Fruit fly (Drosophila melanogaster) whole organism, embryonic: ENCODE results near the gene Gdh.

Experiments used
- CG10959 ChIP-seq: fragments of 200-800 bp; sonication (Bioruptor generic); IDR thresholded peaks from 2 replicates; pipeline ENCODE4 v1.3.6; 2022; ENCODE audit warnings: missing biosample characterization, missing genetic modification characterization
- CG11398 ChIP-seq: fragments of 200-800 bp; sonication (Bioruptor generic); optimal IDR thresholded peaks from 2 replicates; lab custom pipeline; 2016; ENCODE audit warnings: missing biosample characterization, missing genetic modification characterization
- CG12299 ChIP-seq: fragments of 200-800 bp; sonication (Bioruptor generic); optimal IDR thresholded peaks from 2 replicates; lab custom pipeline; 2018; ENCODE audit warnings: missing biosample characterization, mild to moderate bottlenecking, missing genetic modification characterization
- CG1233 ChIP-seq: fragments of 200-800 bp; sonication (Bioruptor generic); optimal IDR thresholded peaks from 4 replicates; lab custom pipeline; 2018; ENCODE audit warnings: missing biosample characterization, mild to moderate bottlenecking, missing genetic modification characterization
- CG13894 ChIP-seq: fragments of 200-800 bp; sonication (Bioruptor generic); optimal IDR thresholded peaks from 3 replicates; lab custom pipeline; 2018; ENCODE audit warnings: missing biosample characterization, mild to moderate bottlenecking, missing genetic modification characterization, moderate library complexity
- CG15601 ChIP-seq: fragments of 200-800 bp; sonication (Bioruptor generic); optimal IDR thresholded peaks from 3 replicates; lab custom pipeline; 2019; ENCODE audit warnings: missing biosample characterization, mild to moderate bottlenecking, missing genetic modification characterization, moderate library complexity
- CG17328 ChIP-seq: fragments of 200-800 bp; sonication (Bioruptor generic); IDR thresholded peaks from 2 replicates; pipeline ENCODE4 v1.3.6; 2022; ENCODE audit warnings: missing biosample characterization, missing genetic modification characterization
- CG17385 ChIP-seq: fragments of 200-800 bp; sonication (Bioruptor generic); optimal IDR thresholded peaks from 3 replicates; lab custom pipeline; 2018; ENCODE audit warnings: missing biosample characterization, mild to moderate bottlenecking, missing genetic modification characterization
- CG17612 ChIP-seq: fragments of 200-800 bp; sonication (Bioruptor generic); IDR thresholded peaks from 2 replicates; pipeline ENCODE4 v1.3.6; 2022; ENCODE audit warnings: missing biosample characterization, missing genetic modification characterization
- CG17912 ChIP-seq: fragments of 200-800 bp; sonication (Bioruptor generic); optimal IDR thresholded peaks from 2 replicates; lab custom pipeline; 2018; ENCODE audit warnings: missing biosample characterization, mild to moderate bottlenecking, missing genetic modification characterization
- CG2120 ChIP-seq: fragments of 200-800 bp; sonication (Bioruptor generic); optimal IDR thresholded peaks from 3 replicates; lab custom pipeline; 2016; ENCODE audit warnings: missing biosample characterization, missing genetic modification characterization
- CG30403 ChIP-seq: fragments of 200-800 bp; sonication (Bioruptor generic); optimal IDR thresholded peaks from 3 replicates; lab custom pipeline; 2016; ENCODE audit warnings: missing biosample characterization, missing genetic modification characterization
- CG7372 ChIP-seq: fragments of 200-800 bp; sonication (Bioruptor generic); IDR thresholded peaks from 2 replicates; pipeline ENCODE4 v1.3.6; 2022; ENCODE audit warnings: missing biosample characterization, missing genetic modification characterization
- CG8765 ChIP-seq: fragments of 200-800 bp; sonication (Bioruptor generic); IDR thresholded peaks from 2 replicates; pipeline ENCODE4 v1.3.6; 2022; ENCODE audit warnings: missing biosample characterization, missing genetic modification characterization
- CG9876 ChIP-seq: fragments of 200-800 bp; sonication (Bioruptor generic); optimal IDR thresholded peaks from 2 replicates; lab custom pipeline; 2016; ENCODE audit warnings: missing biosample characterization, missing genetic modification characterization
- CTCF ChIP-seq: fragments of 200-800 bp; sonication (Bioruptor generic); optimal IDR thresholded peaks from 2 replicates; lab custom pipeline; 2017; ENCODE audit warnings: missing biosample characterization, mild to moderate bottlenecking, missing genetic modification characterization, moderate library complexity
- Doc3 ChIP-seq: fragments of 200-800 bp; sonication (Bioruptor generic); IDR thresholded peaks from 3 replicates; pipeline ENCODE4 v1.3.6; 2022; ENCODE audit warnings: missing biosample characterization, missing genetic modification characterization; ENCODE audit not compliant: partially characterized antibody
- ERR ChIP-seq: fragments of 200-800 bp; sonication (Bioruptor generic); optimal IDR thresholded peaks from 2 replicates; lab custom pipeline; 2016; ENCODE audit warnings: missing biosample characterization, missing genetic modification characterization
- HLH3B ChIP-seq: fragments of 200-800 bp; sonication (Bioruptor generic); IDR thresholded peaks from 2 replicates; pipeline ENCODE4 v1.3.6; 2022; ENCODE audit warnings: missing biosample characterization, missing genetic modification characterization
- HLH54F ChIP-seq: fragments of 200-800 bp; sonication (Bioruptor generic); optimal IDR thresholded peaks from 3 replicates; lab custom pipeline; 2016; ENCODE audit warnings: missing biosample characterization, missing genetic modification characterization
- Jarid2 ChIP-seq: fragments of 200-800 bp; sonication (Bioruptor generic); optimal IDR thresholded peaks from 3 replicates; lab custom pipeline; 2017; ENCODE audit warnings: mild to moderate bottlenecking, missing biosample characterization, missing genetic modification reagents, missing genetic modification characterization
- Myb ChIP-seq: fragments of 200-800 bp; sonication (Bioruptor generic); optimal IDR thresholded peaks from 2 replicates; lab custom pipeline; 2016; ENCODE audit warnings: missing biosample characterization, missing genetic modification characterization
- Neu2 ChIP-seq: fragments of 200-800 bp; sonication (Bioruptor generic); optimal IDR thresholded peaks from 3 replicates; lab custom pipeline; 2016; ENCODE audit warnings: missing biosample characterization, missing genetic modification characterization, borderline replicate concordance
- Nf-YC ChIP-seq: fragments of 200-800 bp; optimal IDR thresholded peaks from 3 replicates; lab custom pipeline; 2019; ENCODE audit warnings: missing biosample characterization, mild to moderate bottlenecking, missing genetic modification characterization, moderate library complexity
- Opbp ChIP-seq: fragments of 200-800 bp; sonication (Bioruptor generic); IDR thresholded peaks from 3 replicates; pipeline ENCODE4 v1.3.6; 2022; ENCODE audit warnings: missing biosample characterization, missing genetic modification characterization; ENCODE audit not compliant: partially characterized antibody
- Rx ChIP-seq: fragments of 200-800 bp; sonication (Bioruptor generic); IDR thresholded peaks from 2 replicates; pipeline ENCODE4 v1.3.6; 2022; ENCODE audit warnings: missing biosample characterization, missing genetic modification characterization
- Scr ChIP-seq: fragments of 200-800 bp; sonication (Bioruptor generic); IDR thresholded peaks from 2 replicates; pipeline ENCODE4 v1.3.6; 2022; ENCODE audit warnings: missing biosample characterization, missing genetic modification characterization; ENCODE audit not compliant: partially characterized antibody
- Sin3A ChIP-seq: fragments of >200 bp; optimal IDR thresholded peaks from 2 replicates; lab custom pipeline; 2018
- Tbp ChIP-seq: fragments of >200 bp; optimal IDR thresholded peaks from 2 replicates; lab custom pipeline; 2018; ENCODE audit warnings: missing biosample characterization, missing genetic modification characterization
- bab2 ChIP-seq: fragments of 200-800 bp; sonication (Bioruptor generic); optimal IDR thresholded peaks from 2 replicates; lab custom pipeline; 2016; ENCODE audit warnings: missing biosample characterization, missing genetic modification characterization
- btn ChIP-seq: fragments of 200-800 bp; sonication (Bioruptor generic); optimal IDR thresholded peaks from 2 replicates; lab custom pipeline; 2016; ENCODE audit warnings: missing biosample characterization, missing genetic modification characterization
- caup ChIP-seq: fragments of 200-800 bp; sonication (Bioruptor generic); optimal IDR thresholded peaks from 3 replicates; lab custom pipeline; 2017; ENCODE audit warnings: missing biosample characterization, mild to moderate bottlenecking, missing genetic modification characterization, moderate library complexity; ENCODE audit not compliant: severe bottlenecking
- ci ChIP-seq: fragments of 200-800 bp; sonication (Bioruptor generic); IDR thresholded peaks from 3 replicates; pipeline ENCODE4 v1.3.6; 2022; ENCODE audit warnings: missing biosample characterization, missing genetic modification characterization
- exex ChIP-seq: fragments of 200-800 bp; sonication (Bioruptor generic); optimal IDR thresholded peaks from 4 replicates; lab custom pipeline; 2018; ENCODE audit warnings: missing biosample characterization, mild to moderate bottlenecking, missing genetic modification characterization, moderate library complexity
- fd102C ChIP-seq: fragments of 200-800 bp; sonication (Bioruptor generic); optimal IDR thresholded peaks from 2 replicates; lab custom pipeline; 2018; ENCODE audit warnings: missing biosample characterization, mild to moderate bottlenecking, missing genetic modification characterization, moderate library complexity
- gcm ChIP-seq: fragments of 200-800 bp; sonication (Bioruptor generic); optimal IDR thresholded peaks from 2 replicates; lab custom pipeline; 2019; ENCODE audit warnings: missing biosample characterization, mild to moderate bottlenecking, missing genetic modification characterization, moderate library complexity
- grau ChIP-seq: fragments of 200-800 bp; optimal IDR thresholded peaks from 3 replicates; lab custom pipeline; 2019; ENCODE audit warnings: missing biosample characterization, mild to moderate bottlenecking, missing genetic modification characterization, moderate library complexity
- gt ChIP-seq: fragments of 200-800 bp; sonication (Bioruptor generic); IDR thresholded peaks from 2 replicates; pipeline ENCODE4 v1.3.6; 2022; ENCODE audit warnings: missing biosample characterization, missing genetic modification characterization
- ham ChIP-seq: fragments of 200-800 bp; sonication (Bioruptor generic); IDR thresholded peaks from 2 replicates; pipeline ENCODE4 v1.3.6; 2022; ENCODE audit warnings: missing biosample characterization, missing genetic modification characterization
- jigr1 ChIP-seq: fragments of 200-800 bp; sonication (Bioruptor generic); IDR thresholded peaks from 3 replicates; pipeline ENCODE4 v1.3.6; 2022; ENCODE audit warnings: missing biosample characterization, missing genetic modification characterization
- lov ChIP-seq, 2 experiments: fragments of 200-800 bp in 1 of 2; fragments of >200 bp in 1 of 2; sonication (Bioruptor generic) in 1 of 2; IDR thresholded peaks in 1 of 2; optimal IDR thresholded peaks in 1 of 2; 2 replicates in 1 of 2; 3 replicates in 1 of 2; pipeline versions ENCODE4 v1.3.6 to Lab custom; 2017 to 2022; ENCODE audit warnings: missing biosample characterization in 1 of 2, missing genetic modification characterization in 1 of 2
- pan ChIP-seq, 4 experiments: fragments of >200 bp in 3 of 4; fragments of 200-800 bp in 1 of 4; sonication (Bioruptor generic) in 1 of 4; optimal IDR thresholded peaks in 3 of 4; IDR thresholded peaks in 1 of 4; 2 replicates each; pipeline versions ENCODE4 v1.3.6 to Lab custom; 2017 to 2022; ENCODE audit warnings: missing biosample characterization in 2 of 4, missing genetic modification characterization in 2 of 4, mixed read lengths in 1 of 4
- seq ChIP-seq: fragments of 200-800 bp; sonication (Bioruptor generic); IDR thresholded peaks from 2 replicates; pipeline ENCODE4 v1.3.6; 2022; ENCODE audit warnings: missing biosample characterization, missing genetic modification characterization
- toy ChIP-seq: fragments of 200-800 bp; sonication (Bioruptor generic); IDR thresholded peaks from 2 replicates; pipeline ENCODE4 v1.3.6; 2022; ENCODE audit warnings: missing biosample characterization, missing genetic modification characterization
- trem ChIP-seq: fragments of 200-800 bp; optimal IDR thresholded peaks from 3 replicates; lab custom pipeline; 2019; ENCODE audit warnings: missing biosample characterization, mild to moderate bottlenecking, missing genetic modification characterization, moderate library complexity
- vnd ChIP-seq: fragments of 200-800 bp; sonication (Bioruptor generic); IDR thresholded peaks from 3 replicates; pipeline ENCODE4 v1.3.6; 2022; ENCODE audit warnings: missing biosample characterization, missing genetic modification characterization; ENCODE audit not compliant: partially characterized antibody

The Gdh gene

dm6 chr3R:23933684-23934575 is 9.0 kb downstream of the Gdh start, which contains the start of gene CG5854 (continued):
- TF ChIP-seq seq (peak; percentile 47; the same call in 1 of the 2 replicates), HLH3B (peak; percentile 79; the same call in 1 of the 2 replicates), CG17385 (GFP tag; lab: Kevin White, UChicago) (peak; percentile 89), CG11398 (GFP tag; lab: Kevin White, UChicago) (peak; percentile 34), jigr1 (GFP tag; lab: Robert Waterston, UW) (no peak), ci (GFP tag; lab: Robert Waterston, UW) (peak; percentile 92), CG30403 (peak; percentile 70), caup (GFP tag; lab: Kevin White, UChicago) (peak; percentile 70), gt (peak; percentile 41; the same call in 1 of the 2 replicates), Doc3 (no peak), gcm (GFP tag; lab: Kevin White, UChicago) (peak; percentile 74), CTCF (GFP tag; lab: Kevin White, UChicago) (no peak)

DNA sequence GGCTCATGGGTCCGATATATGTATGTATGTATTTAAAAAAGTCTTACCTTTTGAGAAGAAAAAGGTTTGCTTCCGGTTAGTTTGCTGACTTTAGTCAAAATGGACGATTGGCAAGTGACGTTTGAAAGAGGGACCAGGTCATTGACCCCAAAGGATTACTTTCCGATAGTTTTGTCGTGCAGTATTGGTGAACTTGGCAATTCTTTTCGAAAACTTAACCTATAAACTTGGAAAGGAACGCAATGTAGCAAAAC is 9.5 kb downstream of the Gdh start, which contains the start of gene RpS19b:
Gene RpS19b, minus strand, starts transcription at position 101 of the 254 bp plus-strand sequence.
- no peak for TF ChIP-seq Neu2 (GFP tag; lab: Kevin White, UChicago)
- TF ChIP-seq Jarid2 (GFP tag; lab: Kevin White, UChicago) = no peak
- TF ChIP-seq lov (optimal IDR thresholded peaks at IDR 0.05; lab: Kevin White, UChicago) = no peak
- no peak for TF ChIP-seq lov (GFP tag; IDR thresholded peaks at IDR 0.05; lab: Robert Waterston, UW)
- TF ChIP-seq toy (GFP tag; lab: Robert Waterston, UW) = no peak
- TF ChIP-seq CG13894 (tag; lab: Kevin White, UChicago) = no peak
- no peak for TF ChIP-seq fd102C (GFP tag; lab: Kevin White, UChicago)
- no peak for TF ChIP-seq CG10959
- no peak for TF ChIP-seq CG8765
- TF ChIP-seq CG12299 (tag; lab: Kevin White, UChicago) = no peak
- no peak for TF ChIP-seq CG7372 (GFP tag; lab: Robert Waterston, UW)
- TF ChIP-seq CG15601 (tag; lab: Kevin White, UChicago) = no peak
- no peak for TF ChIP-seq CG9876 (GFP tag; lab: Kevin White, UChicago)

- TF ChIP-seq CG2120 (GFP tag; lab: Kevin White, UChicago) (peak; percentile 44), pan (optimal IDR thresholded peaks at IDR 0.05; lab: Kevin White, UChicago) (no peak), pan (GFP tag; optimal IDR thresholded peaks at IDR 0.05 in 1 of 2, IDR thresholded peaks at IDR 0.05 in 1 of 2) (no peak), btn (GFP tag; lab: Kevin White, UChicago) (no peak), bab2 (peak; percentile 6), CG17328 (no peak), grau (peak; percentile 37), Tbp (GFP tag; lab: Kevin White, UChicago) (no peak), Scr (peak; percentile 60), Opbp (GFP tag; lab: Robert Waterston, UW) (no peak), CG1233 (GFP tag; lab: Kevin White, UChicago) (no peak), CG17612 (GFP tag; lab: Robert Waterston, UW) (no peak), Nf-YC (tag; lab: Kevin White, UChicago) (peak; percentile 24), gcm (GFP tag; lab: Kevin White, UChicago) (peak; percentile 11), ham (GFP tag; lab: Robert Waterston, UW) (no peak), Rx (GFP tag; lab: Robert Waterston, UW) (no peak), ERR (GFP tag; lab: Kevin White, UChicago) (no peak), exex (tag; lab: Kevin White, UChicago) (peak; percentile 6), Myb (peak; percentile 64), CG17912 (GFP tag; lab: Kevin White, UChicago) (no peak), Sin3A (lab: Kevin White, UChicago) (peak; percentile 66), trem (peak; percentile 85), HLH54F (GFP tag; lab: Kevin White, UChicago) (peak; percentile 12), vnd (GFP tag; lab: Robert Waterston, UW) (0 out of 3 replicates have a peak, but pooled peaks have one; percentile 44)
Observed at dm6 chr3R:23931095-23931728, 11.7 kb downstream of the Gdh start, which contains the start of the genes Rpt2 and CG13599. Gene Rpt2, minus strand, starts transcription at chr3R:23931558. Gene CG13599, plus strand, starts transcription at chr3R:23931639.
